Worm (Caenorhabditis elegans): ENCODE data around the gene F35H10.3.

The F35H10.3 gene

ce11 chrIV:8294650-8295049 is 31.1 kb upstream of the F35H10.3 start, which contains the start of gene tbce-1:
Gene tbce-1, plus strand, starts transcription at chrIV:8294690.
- TF ChIP-seq sea-1 (GFP tag; conservative IDR thresholded peaks at IDR 0.05) (no peak), flt-1 (GFP tag; IDR thresholded peaks at IDR 0.05) (no peak), ama-1 (optimal IDR thresholded peaks at IDR 0.05) (no peak), ets-7 (tag; optimal IDR thresholded peaks at IDR 0.05) (no peak), B0310.2 (tag; optimal IDR thresholded peaks at IDR 0.05) (no peak), hmg-4 (GFP tag; optimal IDR thresholded peaks at IDR 0.05) (no peak), pes-1 (GFP tag; IDR thresholded peaks at IDR 0.05) (no peak), tbx-11 (GFP tag; IDR thresholded peaks at IDR 0.05) (no peak), F13C5.2 (tag; optimal IDR thresholded peaks at IDR 0.05) (no peak), tbx-37 (GFP tag; conservative IDR thresholded peaks at IDR 0.05) (no peak), hnd-1 (tag; optimal IDR thresholded peaks at IDR 0.05) (no peak), scrt-1 (GFP tag; IDR thresholded peaks at IDR 0.05) (no peak), tra-4 (tag; optimal IDR thresholded peaks at IDR 0.05) (no peak), ceh-13 (GFP tag; optimal IDR thresholded peaks at IDR 0.05) (no peak)

ce11 chrIV:8297192-8297591 is 28.6 kb upstream of the F35H10.3 start, which contains the start of gene nprl-3:
Gene nprl-3, plus strand, starts transcription at chrIV:8297492.
- TF ChIP-seq scrt-1 (GFP tag; IDR thresholded peaks at IDR 0.05): no peak
- no peak for TF ChIP-seq aly-1 (tag; optimal IDR thresholded peaks at IDR 0.05)
- no peak for TF ChIP-seq ama-1 (optimal IDR thresholded peaks at IDR 0.05)
- no peak for TF ChIP-seq pes-1 (GFP tag; IDR thresholded peaks at IDR 0.05)
- no peak for TF ChIP-seq hmg-4 (GFP tag; optimal IDR thresholded peaks at IDR 0.05)

- TF ChIP-seq hmg-4 (GFP tag; optimal IDR thresholded peaks at IDR 0.05) (no peak), hnd-1 (tag; optimal IDR thresholded peaks at IDR 0.05) (no peak)
These were observed 26.1 kb upstream of the F35H10.3 start, which contains the start of gene F35H10.6 for ce11 chrIV:8299636-8300035. Gene F35H10.6, plus strand, starts transcription at chrIV:8299936.

- TF ChIP-seq B0310.2 (tag; optimal IDR thresholded peaks at IDR 0.05): no peak
- TF ChIP-seq hnd-1 (tag; optimal IDR thresholded peaks at IDR 0.05): no peak
- no peak for TF ChIP-seq hmg-4 (GFP tag; optimal IDR thresholded peaks at IDR 0.05)
These were observed 25.3 kb upstream of the F35H10.3 start, which contains the start of gene F35H10.5 for ce11 chrIV:8300468-8300867. Gene F35H10.5, plus strand, starts transcription at chrIV:8300768.

- no peak for TF ChIP-seq B0310.2 (tag; optimal IDR thresholded peaks at IDR 0.05)
- TF ChIP-seq hnd-1 (tag; optimal IDR thresholded peaks at IDR 0.05): no peak
- TF ChIP-seq sea-1 (GFP tag; conservative IDR thresholded peaks at IDR 0.05): no peak
- TF ChIP-seq scrt-1 (GFP tag; IDR thresholded peaks at IDR 0.05): no peak
- no peak for TF ChIP-seq hmbx-1 (tag; optimal IDR thresholded peaks at IDR 0.05)
- no peak for TF ChIP-seq ceh-13 (GFP tag; optimal IDR thresholded peaks at IDR 0.05)
- no peak for TF ChIP-seq ceh-36 (tag; optimal IDR thresholded peaks at IDR 0.05)
- no peak for TF ChIP-seq pes-1 (GFP tag; IDR thresholded peaks at IDR 0.05)
- no peak for TF ChIP-seq aly-1 (tag; optimal IDR thresholded peaks at IDR 0.05)
- no peak for TF ChIP-seq tra-4 (tag; optimal IDR thresholded peaks at IDR 0.05)
- TF ChIP-seq tbx-11 (GFP tag; IDR thresholded peaks at IDR 0.05): no peak
- no peak for TF ChIP-seq F13C5.2 (tag; optimal IDR thresholded peaks at IDR 0.05)
- TF ChIP-seq hmg-4 (GFP tag; optimal IDR thresholded peaks at IDR 0.05): no peak
- TF ChIP-seq ets-7 (tag; optimal IDR thresholded peaks at IDR 0.05): no peak
- no peak for TF ChIP-seq flt-1 (GFP tag; IDR thresholded peaks at IDR 0.05)
- no peak for TF ChIP-seq ama-1 (optimal IDR thresholded peaks at IDR 0.05)
- no peak for TF ChIP-seq tbx-37 (GFP tag; conservative IDR thresholded peaks at IDR 0.05)
These were observed 23.8 kb upstream of the F35H10.3 start for ce11 chrIV:8301925-8302324.

- no peak for TF ChIP-seq B0310.2 (tag; optimal IDR thresholded peaks at IDR 0.05)
- TF ChIP-seq ama-1 (optimal IDR thresholded peaks at IDR 0.05): no peak
- TF ChIP-seq aly-1 (tag; optimal IDR thresholded peaks at IDR 0.05): no peak
- no peak for TF ChIP-seq ets-7 (tag; optimal IDR thresholded peaks at IDR 0.05)
- no peak for TF ChIP-seq hmbx-1 (tag; optimal IDR thresholded peaks at IDR 0.05)
- TF ChIP-seq tbx-37 (GFP tag; conservative IDR thresholded peaks at IDR 0.05): no peak
- TF ChIP-seq pes-1 (GFP tag; IDR thresholded peaks at IDR 0.05): no peak
- no peak for TF ChIP-seq hnd-1 (tag; optimal IDR thresholded peaks at IDR 0.05)
- no peak for TF ChIP-seq tra-4 (tag; optimal IDR thresholded peaks at IDR 0.05)
- no peak for TF ChIP-seq hmg-4 (GFP tag; optimal IDR thresholded peaks at IDR 0.05)
- TF ChIP-seq ceh-36 (tag; optimal IDR thresholded peaks at IDR 0.05): no peak
- no peak for TF ChIP-seq ceh-13 (GFP tag; optimal IDR thresholded peaks at IDR 0.05)
- TF ChIP-seq tbx-11 (GFP tag; IDR thresholded peaks at IDR 0.05): no peak
- TF ChIP-seq flt-1 (GFP tag; IDR thresholded peaks at IDR 0.05): no peak
- TF ChIP-seq sea-1 (GFP tag; conservative IDR thresholded peaks at IDR 0.05): no peak
- no peak for TF ChIP-seq F13C5.2 (tag; optimal IDR thresholded peaks at IDR 0.05)
- TF ChIP-seq scrt-1 (GFP tag; IDR thresholded peaks at IDR 0.05): no peak
These were observed 23.1 kb upstream of the F35H10.3 start for ce11 chrIV:8302648-8303161.

ce11 chrIV:8303668-8304067 is 22.1 kb upstream of the F35H10.3 start, which contains the start of gene vha-5:
Gene vha-5, plus strand, starts transcription at chrIV:8303968.
- TF ChIP-seq ceh-36 (tag; optimal IDR thresholded peaks at IDR 0.05): no peak
- no peak for TF ChIP-seq tra-4 (tag; optimal IDR thresholded peaks at IDR 0.05)

- no peak for TF ChIP-seq pes-1 (GFP tag; IDR thresholded peaks at IDR 0.05)
- no peak for TF ChIP-seq hmg-4 (GFP tag; optimal IDR thresholded peaks at IDR 0.05)
- no peak for TF ChIP-seq ets-7 (tag; optimal IDR thresholded peaks at IDR 0.05)
- no peak for TF ChIP-seq scrt-1 (GFP tag; IDR thresholded peaks at IDR 0.05)
- TF ChIP-seq hmbx-1 (tag; optimal IDR thresholded peaks at IDR 0.05): no peak
These were observed 18.4 kb upstream of the F35H10.3 start for ce11 chrIV:8307408-8307807.

- TF ChIP-seq tra-4 (tag; optimal IDR thresholded peaks at IDR 0.05) (no peak), sea-1 (GFP tag; conservative IDR thresholded peaks at IDR 0.05) (no peak), hnd-1 (tag; optimal IDR thresholded peaks at IDR 0.05) (no peak), tbx-37 (GFP tag; conservative IDR thresholded peaks at IDR 0.05) (no peak), pes-1 (GFP tag; IDR thresholded peaks at IDR 0.05) (no peak), aly-1 (tag; optimal IDR thresholded peaks at IDR 0.05) (no peak), hmbx-1 (tag; optimal IDR thresholded peaks at IDR 0.05) (no peak)
These were observed 13.7 kb upstream of the F35H10.3 start for ce11 chrIV:8312105-8312504.
